Worm (Caenorhabditis elegans) whole organism, young adult: ENCODE data around the gene fbxc-28.

Experiments
- B0019.2 ChIP-seq: fragments of 200-800 bp; sonication (Bioruptor generic); conservative IDR thresholded peaks from 2 replicates; pipeline ENCODE4 v1.3.6; 2022; ENCODE audit warnings: missing genetic modification reagents, missing genetic modification characterization, missing compliant biosample characterization
- ceh-40 ChIP-seq: fragments of 200-800 bp; sonication (Bioruptor generic); IDR thresholded peaks from 2 replicates; pipeline ENCODE4 v1.3.6; 2022; ENCODE audit warnings: missing genetic modification characterization, missing compliant biosample characterization

DNA sequence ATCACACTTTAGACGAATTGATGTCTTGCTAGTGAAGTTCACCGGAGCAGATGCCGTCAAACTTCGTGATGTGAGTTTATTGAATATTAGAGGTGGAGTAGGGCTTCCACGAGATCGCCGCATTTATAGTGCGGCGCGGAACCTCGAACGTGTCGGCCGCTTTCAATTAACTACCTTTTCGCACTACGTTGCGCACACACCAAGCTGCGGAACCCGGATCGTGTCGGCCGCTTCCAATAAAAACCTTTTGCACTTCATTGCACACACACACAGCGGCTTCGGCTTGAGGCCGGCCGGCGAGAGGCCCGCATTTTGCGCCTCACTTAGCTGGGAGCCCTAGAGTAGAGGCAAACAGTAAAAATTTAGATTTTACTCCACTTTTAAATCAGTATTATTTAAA lies 18.3 kb upstream of the fbxc-28 start:
- TF ChIP-seq B0019.2 = no peak
- TF ChIP-seq ceh-40 (GFP tag; lab: Robert Waterston, UW) = no peak
